Worm (Caenorhabditis elegans): ENCODE results near the gene C14A6.6.
"Not testable (repeated sequence)": the region's sequence is repeated elsewhere in the genome, so short reads cannot be mapped to it uniquely, and the experiment has no call there.

C14A6.6 gene

DNA sequence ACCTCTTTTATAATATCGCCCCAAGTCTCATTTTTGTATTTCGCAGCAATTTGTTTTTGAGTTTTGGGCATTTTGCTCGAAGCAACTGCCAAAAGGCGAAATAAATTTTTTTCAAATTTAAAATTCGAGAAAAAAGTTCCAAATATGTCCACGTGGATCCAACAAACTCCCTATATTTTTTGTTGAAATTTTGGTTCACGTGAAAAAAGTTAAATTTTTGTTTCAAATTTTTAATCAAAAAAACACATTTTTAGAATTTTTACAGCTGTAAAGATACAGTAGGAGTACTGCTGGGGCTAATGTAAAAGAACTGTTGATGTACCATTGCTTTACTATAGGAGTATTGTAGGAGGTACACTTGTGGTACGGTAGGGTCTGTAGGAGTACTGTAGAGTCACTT is at the start of gene C14A6.6:
TSS of gene C14A6.6 (minus strand) at position 101 of the 400 bp plus-strand sequence.
- TF ChIP-seq ref-1 (GFP tag; conservative IDR thresholded peaks at IDR 0.05) (no peak), cog-1 (tag; optimal IDR thresholded peaks at IDR 0.05) (no peak), tab-1 (GFP tag; IDR thresholded peaks at IDR 0.05) (no peak), T22C8.4 (GFP tag; IDR thresholded peaks at IDR 0.05) (no peak), klf-2 (GFP tag; conservative IDR thresholded peaks at IDR 0.05) (no peak), flt-1 (GFP tag; IDR thresholded peaks at IDR 0.05) (no peak), ztf-23 (GFP tag; IDR thresholded peaks at IDR 0.05) (no peak), ztf-29 (GFP tag; IDR thresholded peaks at IDR 0.05) (no peak), med-1 (GFP tag; optimal IDR thresholded peaks at IDR 0.05; ENCODE audit: insufficient read depth) (no peak)

ce11 chrV:18216784-18217183 is 49.7 kb upstream of the C14A6.6 start, which contains the start of gene F16H6.9:
Gene F16H6.9, plus strand, starts transcription at chrV:18217084.
- TF ChIP-seq klf-2 (GFP tag; conservative IDR thresholded peaks at IDR 0.05); med-1 (GFP tag; optimal IDR thresholded peaks at IDR 0.05; ENCODE audit: insufficient read depth); flt-1 (GFP tag; IDR thresholded peaks at IDR 0.05): not testable (repeated sequence)

- TF ChIP-seq ref-1 (GFP tag; conservative IDR thresholded peaks at IDR 0.05); ztf-29 (GFP tag; IDR thresholded peaks at IDR 0.05); tab-1 (GFP tag; IDR thresholded peaks at IDR 0.05): not testable (repeated sequence)
Observed at ce11 chrV:18216175-18216574, 49.1 kb upstream of the C14A6.6 start, which contains the start of gene F16H6.8. Gene F16H6.8, minus strand, starts transcription at chrV:18216275.

- TF ChIP-seq tab-1 (GFP tag; IDR thresholded peaks at IDR 0.05) (no peak), T22C8.4 (GFP tag; IDR thresholded peaks at IDR 0.05) (no peak), med-1 (GFP tag; optimal IDR thresholded peaks at IDR 0.05; ENCODE audit: insufficient read depth) (no peak), ztf-29 (GFP tag; IDR thresholded peaks at IDR 0.05) (no peak), flt-1 (GFP tag; IDR thresholded peaks at IDR 0.05) (no peak), ztf-23 (GFP tag; IDR thresholded peaks at IDR 0.05) (no peak), cog-1 (tag; optimal IDR thresholded peaks at IDR 0.05) (no peak), klf-2 (GFP tag; conservative IDR thresholded peaks at IDR 0.05) (no peak), ref-1 (GFP tag; conservative IDR thresholded peaks at IDR 0.05) (no peak)
Observed at ce11 chrV:18212848-18213247, 45.8 kb upstream of the C14A6.6 start.

- no peak for TF ChIP-seq flt-1 (GFP tag; IDR thresholded peaks at IDR 0.05)
- TF ChIP-seq ref-1 (GFP tag; conservative IDR thresholded peaks at IDR 0.05) = no peak
- no peak for TF ChIP-seq T22C8.4 (GFP tag; IDR thresholded peaks at IDR 0.05)
- TF ChIP-seq tab-1 (GFP tag; IDR thresholded peaks at IDR 0.05) = no peak
- TF ChIP-seq ztf-23 (GFP tag; IDR thresholded peaks at IDR 0.05) = no peak
Observed at ce11 chrV:18209071-18209470, 42.0 kb upstream of the C14A6.6 start, which contains the start of gene F16H6.7. Gene F16H6.7, minus strand, starts transcription at chrV:18209171.

ce11 chrV:18198421-18198820 is 31.4 kb upstream of the C14A6.6 start, which contains the start of gene F16H6.4:
Gene F16H6.4, plus strand, starts transcription at chrV:18198721.
- no peak for TF ChIP-seq ztf-29 (GFP tag; IDR thresholded peaks at IDR 0.05)
- TF ChIP-seq flt-1 (GFP tag; IDR thresholded peaks at IDR 0.05) = no peak
- no peak for TF ChIP-seq klf-2 (GFP tag; conservative IDR thresholded peaks at IDR 0.05)
- TF ChIP-seq T22C8.4 (GFP tag; IDR thresholded peaks at IDR 0.05) = no peak
- TF ChIP-seq tab-1 (GFP tag; IDR thresholded peaks at IDR 0.05) = no peak
- TF ChIP-seq ztf-23 (GFP tag; IDR thresholded peaks at IDR 0.05) = no peak
- no peak for TF ChIP-seq med-1 (GFP tag; optimal IDR thresholded peaks at IDR 0.05; ENCODE audit: insufficient read depth)
- TF ChIP-seq cog-1 (tag; optimal IDR thresholded peaks at IDR 0.05) = no peak
- TF ChIP-seq ref-1 (GFP tag; conservative IDR thresholded peaks at IDR 0.05) = no peak

ce11 chrV:18195006-18195405 is 27.9 kb upstream of the C14A6.6 start, which contains the start of gene F16H6.3:
Gene F16H6.3, plus strand, starts transcription at chrV:18195306.
- no peak for TF ChIP-seq klf-2 (GFP tag; conservative IDR thresholded peaks at IDR 0.05)
- TF ChIP-seq tab-1 (GFP tag; IDR thresholded peaks at IDR 0.05) = no peak
- no peak for TF ChIP-seq cog-1 (tag; optimal IDR thresholded peaks at IDR 0.05)
- no peak for TF ChIP-seq ztf-29 (GFP tag; IDR thresholded peaks at IDR 0.05)
- TF ChIP-seq flt-1 (GFP tag; IDR thresholded peaks at IDR 0.05) = no peak
- TF ChIP-seq ztf-23 (GFP tag; IDR thresholded peaks at IDR 0.05) = no peak
- TF ChIP-seq T22C8.4 (GFP tag; IDR thresholded peaks at IDR 0.05) = no peak
- TF ChIP-seq ref-1 (GFP tag; conservative IDR thresholded peaks at IDR 0.05) = no peak
- TF ChIP-seq med-1 (GFP tag; optimal IDR thresholded peaks at IDR 0.05; ENCODE audit: insufficient read depth) = no peak

ce11 chrV:18191128-18191527 is 24.1 kb upstream of the C14A6.6 start, which contains the start of gene clec-42:
Gene clec-42, plus strand, starts transcription at chrV:18191412.
- TF ChIP-seq tab-1 (GFP tag; IDR thresholded peaks at IDR 0.05) = no peak
- TF ChIP-seq cog-1 (tag; optimal IDR thresholded peaks at IDR 0.05) = no peak
- no peak for TF ChIP-seq ref-1 (GFP tag; conservative IDR thresholded peaks at IDR 0.05)
- TF ChIP-seq T22C8.4 (GFP tag; IDR thresholded peaks at IDR 0.05) = no peak
- no peak for TF ChIP-seq ztf-29 (GFP tag; IDR thresholded peaks at IDR 0.05)
- TF ChIP-seq flt-1 (GFP tag; IDR thresholded peaks at IDR 0.05) = no peak

ce11 chrV:18189181-18189580 is 22.1 kb upstream of the C14A6.6 start, which contains the start of gene clec-246:
Gene clec-246, plus strand, starts transcription at chrV:18189481.
- TF ChIP-seq klf-2 (GFP tag; conservative IDR thresholded peaks at IDR 0.05) (no peak), flt-1 (GFP tag; IDR thresholded peaks at IDR 0.05) (no peak), tab-1 (GFP tag; IDR thresholded peaks at IDR 0.05) (no peak), ref-1 (GFP tag; conservative IDR thresholded peaks at IDR 0.05) (no peak), cog-1 (tag; optimal IDR thresholded peaks at IDR 0.05) (no peak), ztf-29 (GFP tag; IDR thresholded peaks at IDR 0.05) (no peak), ztf-23 (GFP tag; IDR thresholded peaks at IDR 0.05) (no peak), T22C8.4 (GFP tag; IDR thresholded peaks at IDR 0.05) (no peak), med-1 (GFP tag; optimal IDR thresholded peaks at IDR 0.05; ENCODE audit: insufficient read depth) (no peak)

- TF ChIP-seq klf-2 (GFP tag; conservative IDR thresholded peaks at IDR 0.05) (no peak), ztf-29 (GFP tag; IDR thresholded peaks at IDR 0.05) (no peak), flt-1 (GFP tag; IDR thresholded peaks at IDR 0.05) (no peak), cog-1 (tag; optimal IDR thresholded peaks at IDR 0.05) (no peak), T22C8.4 (GFP tag; IDR thresholded peaks at IDR 0.05) (no peak), ref-1 (GFP tag; conservative IDR thresholded peaks at IDR 0.05) (no peak), tab-1 (GFP tag; IDR thresholded peaks at IDR 0.05) (no peak), med-1 (GFP tag; optimal IDR thresholded peaks at IDR 0.05; ENCODE audit: insufficient read depth) (no peak), ztf-23 (GFP tag; IDR thresholded peaks at IDR 0.05) (no peak)
Observed at ce11 chrV:18188328-18188727, 21.3 kb upstream of the C14A6.6 start, which contains the start of gene clec-245. Gene clec-245, minus strand, starts transcription at chrV:18188428.

All from whole organism, midembryonic.